Fruit fly (Drosophila melanogaster): Measurements from ENCODE around the gene ND-PDSW.

- no peak for TF ChIP-seq CG8478 (optimal IDR thresholded peaks at IDR 0.05)
- no peak for TF ChIP-seq CTCF (optimal IDR thresholded peaks at IDR 0.05)
These were observed 41.5 kb downstream of the ND-PDSW start, which contains the start of gene tim for dm6 chr2L:3507209-3508164.
